Worm (Caenorhabditis elegans): ENCODE results near the gene nhr-133.

The nhr-133 gene

ce11 chrV:2225130-2225529 lies 13.2 kb upstream of the nhr-133 start, which contains the start of gene nhr-103:
TSS of gene nhr-103 (plus strand) at chrV:2225430.
- TF ChIP-seq nhr-2 (tag; optimal IDR thresholded peaks at IDR 0.05) (no peak), mep-1 (tag; optimal IDR thresholded peaks at IDR 0.05) (no peak)

- TF ChIP-seq flh-1 (GFP tag; optimal IDR thresholded peaks at IDR 0.05) (no peak), ceh-39 (tag; optimal IDR thresholded peaks at IDR 0.05) (no peak), ces-1 (GFP tag; optimal IDR thresholded peaks at IDR 0.05) (no peak), ceh-43 (GFP tag; optimal IDR thresholded peaks at IDR 0.05) (no peak), nhr-28 (tag; optimal IDR thresholded peaks at IDR 0.05) (no peak), hlh-1 (tag; optimal IDR thresholded peaks at IDR 0.05) (no peak), nhr-12 (tag; optimal IDR thresholded peaks at IDR 0.05) (no peak), lsy-2 (tag; optimal IDR thresholded peaks at IDR 0.05) (no peak), sem-2 (GFP tag; optimal IDR thresholded peaks at IDR 0.05) (no peak), lin-13 (tag; optimal IDR thresholded peaks at IDR 0.05) (no peak), nhr-237 (tag; optimal IDR thresholded peaks at IDR 0.05) (no peak)
These were observed 9.8 kb upstream of the nhr-133 start, which contains the start of gene nhr-128 for ce11 chrV:2221764-2222163. TSS of gene nhr-128 (plus strand) at chrV:2222064.

- TF ChIP-seq pha-4 (tag; optimal IDR thresholded peaks at IDR 0.05), result peak; percentile 89
- TF ChIP-seq elt-3 (tag; optimal IDR thresholded peaks at IDR 0.05), result no peak
- peak; percentile 44 for TF ChIP-seq nhr-237 (tag; optimal IDR thresholded peaks at IDR 0.05)
These were observed 6.9 kb upstream of the nhr-133 start, which contains the start of gene nhr-56 for ce11 chrV:2218803-2219202. TSS of gene nhr-56 (plus strand) at chrV:2219004.

ce11 chrV:2216927-2217326 lies 5.0 kb upstream of the nhr-133 start:
- TF ChIP-seq tbx-8 (GFP tag; optimal IDR thresholded peaks at IDR 0.05), result no peak
- TF ChIP-seq ztf-11 (tag; optimal IDR thresholded peaks at IDR 0.05), result no peak
- no peak for TF ChIP-seq nhr-237 (tag; optimal IDR thresholded peaks at IDR 0.05)
- no peak for TF ChIP-seq snpc-4 (tag; optimal IDR thresholded peaks at IDR 0.05)
- no peak for TF ChIP-seq nhr-2 (tag; optimal IDR thresholded peaks at IDR 0.05)
- TF ChIP-seq lin-13 (tag; optimal IDR thresholded peaks at IDR 0.05), result no peak
- TF ChIP-seq flh-1 (GFP tag; optimal IDR thresholded peaks at IDR 0.05), result no peak
- TF ChIP-seq unc-39 (tag; optimal IDR thresholded peaks at IDR 0.05), result no peak
- no peak for TF ChIP-seq blmp-1 (tag; optimal IDR thresholded peaks at IDR 0.05)
- no peak for TF ChIP-seq ceh-39 (tag; optimal IDR thresholded peaks at IDR 0.05)
- no peak for TF ChIP-seq mls-2 (tag; optimal IDR thresholded peaks at IDR 0.05)
- TF ChIP-seq sem-2 (GFP tag; optimal IDR thresholded peaks at IDR 0.05), result no peak
- TF ChIP-seq zip-8 (tag; optimal IDR thresholded peaks at IDR 0.05), result no peak
- TF ChIP-seq ham-2 (GFP tag; optimal IDR thresholded peaks at IDR 0.05), result no peak
- TF ChIP-seq hlh-1 (tag; optimal IDR thresholded peaks at IDR 0.05), result no peak
- no peak for TF ChIP-seq lsy-2 (tag; optimal IDR thresholded peaks at IDR 0.05)
- no peak for TF ChIP-seq unc-62 (GFP tag; optimal IDR thresholded peaks at IDR 0.05)
- TF ChIP-seq bed-3 (GFP tag; optimal IDR thresholded peaks at IDR 0.05), result no peak

ce11 chrV:2215352-2215751 lies 3.4 kb upstream of the nhr-133 start, which contains the start of gene nstp-8:
TSS of gene nstp-8 (plus strand) at chrV:2215652.
- TF ChIP-seq cnd-1 (tag; optimal IDR thresholded peaks at IDR 0.05) (no peak), sem-2 (GFP tag; optimal IDR thresholded peaks at IDR 0.05) (no peak), nhr-2 (tag; optimal IDR thresholded peaks at IDR 0.05) (no peak), elt-3 (tag; optimal IDR thresholded peaks at IDR 0.05) (no peak), unc-120 (tag; optimal IDR thresholded peaks at IDR 0.05; ENCODE audit: poor library complexity, severe bottlenecking) (no peak), nhr-237 (tag; optimal IDR thresholded peaks at IDR 0.05) (no peak), drap-1 (GFP tag; optimal IDR thresholded peaks at IDR 0.05) (no peak), pha-4 (tag; optimal IDR thresholded peaks at IDR 0.05) (no peak), ztf-11 (tag; optimal IDR thresholded peaks at IDR 0.05) (no peak), mep-1 (tag; optimal IDR thresholded peaks at IDR 0.05) (no peak), snpc-4 (tag; optimal IDR thresholded peaks at IDR 0.05) (no peak), ham-2 (GFP tag; optimal IDR thresholded peaks at IDR 0.05) (no peak), tbx-8 (GFP tag; optimal IDR thresholded peaks at IDR 0.05) (no peak), flh-1 (GFP tag; optimal IDR thresholded peaks at IDR 0.05) (no peak), lin-32 (GFP tag; optimal IDR thresholded peaks at IDR 0.05) (no peak), bed-3 (GFP tag; optimal IDR thresholded peaks at IDR 0.05) (no peak), mab-5 (tag; optimal IDR thresholded peaks at IDR 0.05) (no peak), M03D4.4 (tag; optimal IDR thresholded peaks at IDR 0.05) (no peak)

Measured in whole organism, mixed stage, embryonic.